Worm (Caenorhabditis elegans) whole organism, young adult: ENCODE data around the gene C50B8.4.

Experiments
- B0019.2 ChIP-seq: fragments of 200-800 bp; sonication (Bioruptor generic); conservative IDR thresholded peaks from 2 replicates; pipeline ENCODE4 v1.3.6; 2022; ENCODE audit warnings: missing genetic modification reagents, missing genetic modification characterization, missing compliant biosample characterization
- B0035.1 ChIP-seq: sonication (generic microtip); optimal IDR thresholded peaks from 2 replicates; lab custom pipeline; 2016; ENCODE audit warnings: missing genetic modification characterization, mild to moderate bottlenecking, missing compliant biosample characterization, missing genotype, missing genetic modification reagents
- B0336.3 ChIP-seq: fragments of 200-800 bp; sonication (Bioruptor generic); IDR thresholded peaks from 2 replicates; pipeline ENCODE4 v1.3.6; 2022; ENCODE audit warnings: missing genetic modification characterization, missing compliant biosample characterization
- C06A6.2 ChIP-seq: fragments of 200-800 bp; sonication (Bioruptor generic); conservative IDR thresholded peaks from 2 replicates; pipeline ENCODE4 v1.3.6; 2022; ENCODE audit warnings: missing genetic modification characterization, missing compliant biosample characterization
- D2030.7 ChIP-seq: fragments of 200-800 bp; sonication (Bioruptor generic); IDR thresholded peaks from 2 replicates; pipeline ENCODE4 v1.3.6; 2022; ENCODE audit warnings: missing genetic modification reagents, missing genetic modification characterization, missing compliant biosample characterization
- F23B12.7 ChIP-seq: sonication (generic microtip); optimal IDR thresholded peaks from 2 replicates; lab custom pipeline; 2017; ENCODE audit warnings: missing genetic modification characterization, mild to moderate bottlenecking, missing compliant biosample characterization, antibody characterized with exemption, moderate library complexity; ENCODE audit not compliant: insufficient read depth
- F39B2.1 ChIP-seq: fragments of 200-800 bp; sonication (Bioruptor generic); IDR thresholded peaks from 2 replicates; pipeline ENCODE4 v1.3.6; 2022; ENCODE audit warnings: missing genetic modification reagents, missing genetic modification characterization, missing compliant biosample characterization
- F55B11.4 ChIP-seq: sonication (generic microtip); optimal IDR thresholded peaks from 2 replicates; lab custom pipeline; 2016; ENCODE audit warnings: missing compliant biosample characterization, missing genetic modification characterization, borderline replicate concordance; ENCODE audit not compliant: insufficient read depth
- F57A8.1 ChIP-seq: fragments of 200-800 bp; sonication (Bioruptor generic); optimal IDR thresholded peaks from 2 replicates; lab custom pipeline; 2018; ENCODE audit warnings: mild to moderate bottlenecking, missing genetic modification characterization, moderate library complexity, missing compliant biosample characterization
- F57C9.4 ChIP-seq: sonication (generic microtip); optimal IDR thresholded peaks from 2 replicates; lab custom pipeline; 2017; ENCODE audit warnings: mild to moderate bottlenecking, missing genetic modification characterization, missing compliant biosample characterization
- K12H6.12 ChIP-seq: fragments of 200-800 bp; sonication (Bioruptor generic); optimal IDR thresholded peaks from 2 replicates; lab custom pipeline; 2018; ENCODE audit warnings: mild to moderate bottlenecking, missing genetic modification characterization, missing compliant biosample characterization
- Y53G8AR.9 ChIP-seq: fragments of 200-800 bp; sonication (Bioruptor generic); conservative IDR thresholded peaks from 2 replicates; pipeline ENCODE4 v1.3.6; 2022; ENCODE audit warnings: missing genetic modification reagents, missing genetic modification characterization, missing compliant biosample characterization
- Y67H2A.10 ChIP-seq: fragments of 200-800 bp; sonication (Bioruptor generic); conservative IDR thresholded peaks from 2 replicates; pipeline ENCODE4 v1.3.6; 2022; ENCODE audit warnings: missing genetic modification reagents, missing genetic modification characterization, missing compliant biosample characterization
- Y79H2A.3 ChIP-seq: fragments of 200-800 bp; sonication (Bioruptor generic); conservative IDR thresholded peaks from 2 replicates; pipeline ENCODE4 v1.3.6; 2022; ENCODE audit warnings: missing genetic modification reagents, missing genetic modification characterization, missing compliant biosample characterization
- Y95B8A.8 ChIP-seq: fragments of 200-800 bp; sonication (Bioruptor generic); IDR thresholded peaks from 2 replicates; pipeline ENCODE4 v1.3.6; 2022; ENCODE audit warnings: missing genetic modification reagents, missing genetic modification characterization, missing compliant biosample characterization
- ama-1 ChIP-seq, 3 experiments: fragments of 150-350 bp in 1 of 3; sonication (generic microtip) in 2 of 3; optimal IDR thresholded peaks; 2 replicates each; lab custom pipeline; 2014 to 2018; ENCODE audit warnings: missing biosample characterization in 2 of 3, missing genetic modification characterization in 2 of 3, missing genetic modification reagents in 2 of 3
- aptf-2 ChIP-seq: fragments of 200-800 bp; sonication (Bioruptor generic); conservative IDR thresholded peaks from 2 replicates; pipeline ENCODE4 v1.3.6; 2022; ENCODE audit warnings: missing genetic modification reagents, missing genetic modification characterization, missing compliant biosample characterization
- attf-6 ChIP-seq: fragments of 200-800 bp; sonication (Bioruptor generic); IDR thresholded peaks from 2 replicates; pipeline ENCODE4 v1.3.6; 2022; ENCODE audit warnings: missing genetic modification reagents, missing genetic modification characterization, missing compliant biosample characterization
- cebp-1 ChIP-seq, 2 experiments: fragments of 200-800 bp in 1 of 2; sonication (Bioruptor generic) in 1 of 2; sonication (generic microtip) in 1 of 2; IDR thresholded peaks in 1 of 2; optimal IDR thresholded peaks in 1 of 2; 2 replicates each; pipeline versions ENCODE4 v1.3.6 to Lab custom; 2017 to 2022; ENCODE audit warnings: missing compliant biosample characterization in 2 of 2, missing genetic modification characterization in 2 of 2, mild to moderate bottlenecking in 1 of 2, missing genetic modification reagents in 1 of 2, moderate library complexity in 1 of 2
- ceh-100 ChIP-seq: fragments of 200-800 bp; sonication (Bioruptor generic); IDR thresholded peaks from 2 replicates; pipeline ENCODE4 v1.3.6; 2022; ENCODE audit warnings: missing genetic modification reagents, missing genetic modification characterization, missing compliant biosample characterization
- ceh-40 ChIP-seq: fragments of 200-800 bp; sonication (Bioruptor generic); IDR thresholded peaks from 2 replicates; pipeline ENCODE4 v1.3.6; 2022; ENCODE audit warnings: missing genetic modification characterization, missing compliant biosample characterization
- ceh-91 ChIP-seq: fragments of 200-800 bp; sonication (Bioruptor generic); IDR thresholded peaks from 2 replicates; pipeline ENCODE4 v1.3.6; 2022; ENCODE audit warnings: missing genetic modification reagents, missing genetic modification characterization, missing compliant biosample characterization
- chd-7 ChIP-seq: sonication (generic microtip); optimal IDR thresholded peaks from 2 replicates; lab custom pipeline; 2016; ENCODE audit warnings: mild to moderate bottlenecking, missing genetic modification characterization, moderate library complexity, missing compliant biosample characterization
- die-1 ChIP-seq: sonication (generic microtip); optimal IDR thresholded peaks from 2 replicates; lab custom pipeline; 2016; ENCODE audit warnings: missing genotype, mild to moderate bottlenecking, missing genetic modification characterization, missing compliant biosample characterization
- dox-1 ChIP-seq: fragments of 200-800 bp; sonication (Bioruptor generic); IDR thresholded peaks from 2 replicates; pipeline ENCODE4 v1.3.6; 2022; ENCODE audit warnings: missing genetic modification reagents, missing genetic modification characterization, missing compliant biosample characterization
- egl-44 ChIP-seq: fragments of 200-800 bp; sonication (Bioruptor generic); IDR thresholded peaks from 2 replicates; pipeline ENCODE4 v1.3.6; 2022; ENCODE audit warnings: missing genetic modification reagents, missing genetic modification characterization, missing compliant biosample characterization
- gei-17 ChIP-seq: fragments of 200-800 bp; sonication (Bioruptor generic); optimal IDR thresholded peaks from 2 replicates; lab custom pipeline; 2018; ENCODE audit warnings: mild to moderate bottlenecking, missing genetic modification characterization, missing compliant biosample characterization
- him-1 ChIP-seq: sonication (generic microtip); optimal IDR thresholded peaks from 2 replicates; lab custom pipeline; 2016; ENCODE audit warnings: missing genotype, missing genetic modification reagents, missing genetic modification characterization, missing compliant biosample characterization
- hlh-12 ChIP-seq: sonication (generic microtip); optimal IDR thresholded peaks from 2 replicates; lab custom pipeline; 2016; ENCODE audit warnings: missing genetic modification characterization, missing compliant biosample characterization
- hmg-20 ChIP-seq: fragments of 200-800 bp; sonication (Bioruptor generic); IDR thresholded peaks from 2 replicates; pipeline ENCODE4 v1.3.6; 2022; ENCODE audit warnings: missing genetic modification reagents, missing genetic modification characterization, missing compliant biosample characterization
- lin-54 ChIP-seq: fragments of 200-800 bp; sonication (Bioruptor generic); optimal IDR thresholded peaks from 2 replicates; lab custom pipeline; 2018; ENCODE audit warnings: mild to moderate bottlenecking, missing genetic modification characterization, missing compliant biosample characterization
- lir-1 ChIP-seq: fragments of 200-800 bp; sonication (Bioruptor generic); conservative IDR thresholded peaks from 2 replicates; pipeline ENCODE4 v1.3.6; 2022; ENCODE audit warnings: missing genetic modification reagents, missing genetic modification characterization, missing compliant biosample characterization
- lsl-1 ChIP-seq: fragments of 200-800 bp; sonication (Bioruptor generic); optimal IDR thresholded peaks from 2 replicates; lab custom pipeline; 2018; ENCODE audit warnings: mild to moderate bottlenecking, missing genetic modification characterization, moderate library complexity, missing compliant biosample characterization
- madf-3 ChIP-seq: fragments of 200-800 bp; sonication (Bioruptor generic); IDR thresholded peaks from 2 replicates; pipeline ENCODE4 v1.3.6; 2022; ENCODE audit warnings: missing genetic modification reagents, missing genetic modification characterization, missing compliant biosample characterization
- mcd-1 ChIP-seq: fragments of 200-800 bp; sonication (Bioruptor generic); IDR thresholded peaks from 2 replicates; pipeline ENCODE4 v1.3.6; 2022; ENCODE audit warnings: missing genetic modification reagents, missing genetic modification characterization, missing compliant biosample characterization
- mes-4 ChIP-seq: sonication (generic microtip); optimal IDR thresholded peaks from 2 replicates; lab custom pipeline; 2016; ENCODE audit warnings: missing genotype, missing genetic modification characterization, missing compliant biosample characterization
- nfya-2 ChIP-seq: fragments of 200-800 bp; sonication (Bioruptor generic); IDR thresholded peaks from 2 replicates; pipeline ENCODE4 v1.3.6; 2022; ENCODE audit warnings: missing genetic modification reagents, missing genetic modification characterization, missing compliant biosample characterization
- nhr-179 ChIP-seq: sonication (generic microtip); optimal IDR thresholded peaks from 2 replicates; lab custom pipeline; 2016; ENCODE audit warnings: mild to moderate bottlenecking, missing genetic modification characterization, missing compliant biosample characterization
- nhr-27 ChIP-seq: fragments of 200-800 bp; sonication (Bioruptor generic); optimal IDR thresholded peaks from 2 replicates; lab custom pipeline; 2018; ENCODE audit warnings: mild to moderate bottlenecking, missing genetic modification characterization, moderate library complexity, missing compliant biosample characterization
- nhr-90 ChIP-seq: sonication (generic microtip); optimal IDR thresholded peaks from 2 replicates; lab custom pipeline; 2016; ENCODE audit warnings: missing genotype, mild to moderate bottlenecking, missing genetic modification characterization, missing compliant biosample characterization
- pbrm-1 ChIP-seq: fragments of 200-800 bp; sonication (Bioruptor generic); IDR thresholded peaks from 2 replicates; pipeline ENCODE4 v1.3.6; 2022; ENCODE audit warnings: missing genetic modification reagents, missing genetic modification characterization, missing compliant biosample characterization
- sdz-38 ChIP-seq: sonication (generic microtip); optimal IDR thresholded peaks from 2 replicates; lab custom pipeline; 2016; ENCODE audit warnings: missing genotype, missing genetic modification characterization, missing compliant biosample characterization
- sea-2 ChIP-seq: fragments of 200-800 bp; sonication (Bioruptor generic); IDR thresholded peaks from 2 replicates; pipeline ENCODE4 v1.3.6; 2022; ENCODE audit warnings: missing genetic modification characterization, missing compliant biosample characterization
- tlf-1 ChIP-seq: fragments of 200-800 bp; sonication (Bioruptor generic); optimal IDR thresholded peaks from 2 replicates; lab custom pipeline; 2018; ENCODE audit warnings: mild to moderate bottlenecking, missing genetic modification characterization, missing compliant biosample characterization
- xnd-1 ChIP-seq: sonication (generic microtip); optimal IDR thresholded peaks from 2 replicates; lab custom pipeline; 2016; ENCODE audit warnings: missing genotype, missing genetic modification reagents, missing genetic modification characterization, missing compliant biosample characterization
- zim-3 ChIP-seq: sonication (generic microtip); optimal IDR thresholded peaks from 2 replicates; lab custom pipeline; 2017; ENCODE audit warnings: mild to moderate bottlenecking, missing genetic modification characterization, moderate library complexity, missing compliant biosample characterization
- ztf-18 ChIP-seq: sonication (generic microtip); optimal IDR thresholded peaks from 2 replicates; lab custom pipeline; 2016; ENCODE audit warnings: missing genotype, mild to moderate bottlenecking, missing genetic modification characterization, missing compliant biosample characterization
- ztf-25 ChIP-seq: fragments of 200-800 bp; sonication (Bioruptor generic); IDR thresholded peaks from 2 replicates; pipeline ENCODE4 v1.3.6; 2022; ENCODE audit warnings: missing genetic modification reagents, missing genetic modification characterization, missing compliant biosample characterization

Gene C50B8.4

DNA sequence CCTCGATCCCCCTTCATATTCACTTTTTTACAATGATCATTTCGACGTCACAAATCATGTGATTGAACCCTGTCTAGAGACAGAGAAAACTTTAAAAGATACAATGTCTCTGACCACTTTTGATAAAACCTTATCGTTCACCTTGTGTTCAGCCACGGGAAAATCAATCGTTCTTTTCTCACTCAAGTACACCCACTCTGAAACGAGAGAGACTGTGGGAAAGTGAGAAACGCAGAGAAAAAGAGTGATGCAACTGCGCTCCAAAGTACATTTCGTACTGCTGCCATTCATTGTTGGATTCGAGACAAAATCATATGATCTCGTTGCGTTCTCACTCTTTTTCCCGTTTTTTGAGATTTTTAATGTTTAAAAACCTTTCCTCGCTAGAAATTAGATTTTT, 6.6 kb upstream of the C50B8.4 start (continued):
- TF ChIP-seq gei-17 (GFP tag; lab: Kevin White, UChicago) (peak; percentile 34), nhr-90 (tag; lab: Kevin White, UChicago) (peak; percentile 56), K12H6.12 (tag; lab: Kevin White, UChicago) (peak; percentile 34), Y53G8AR.9 (peak; percentile 61; the same call in 1 of the 2 replicates), aptf-2 (GFP tag; lab: Robert Waterston, UW) (no peak), ztf-25 (no peak), F23B12.7 (peak; percentile 13), F57C9.4 (no peak), ama-1 (optimal IDR thresholded peaks at IDR 0.05; lab: Kevin White, UChicago) (peak; percentile 18), ama-1 (GFP tag; optimal IDR thresholded peaks at IDR 0.05; lab: Kevin White, UChicago) (no peak), Y67H2A.10 (GFP tag; lab: Robert Waterston, UW) (no peak), B0019.2 (GFP tag; lab: Robert Waterston, UW) (no peak), xnd-1 (tag; lab: Kevin White, UChicago) (no peak), hlh-12 (tag; lab: Kevin White, UChicago) (no peak), B0336.3 (GFP tag; lab: Robert Waterston, UW) (peak; percentile 57), lsl-1 (GFP tag; lab: Kevin White, UChicago) (peak; percentile 29), F55B11.4 (tag; lab: Kevin White, UChicago) (no peak), cebp-1 (GFP tag; IDR thresholded peaks at IDR 0.05; lab: Robert Waterston, UW) (peak; percentile 44; the same call in 1 of the 2 replicates), cebp-1 (tag; optimal IDR thresholded peaks at IDR 0.05; lab: Kevin White, UChicago) (peak; percentile 85), sea-2 (GFP tag; lab: Robert Waterston, UW) (no peak), hmg-20 (GFP tag; lab: Robert Waterston, UW) (no peak), lin-54 (GFP tag; lab: Kevin White, UChicago) (peak; percentile 76), dox-1 (peak; percentile 83), mcd-1 (GFP tag; lab: Robert Waterston, UW) (peak; percentile 96), F39B2.1 (no peak), madf-3 (0 out of 2 replicates have a peak, but pooled peaks have one; percentile 68), mes-4 (no peak), ceh-40 (no peak), F57A8.1 (GFP tag; lab: Kevin White, UChicago) (no peak), sdz-38 (no peak), nhr-27 (tag; lab: Kevin White, UChicago) (no peak), attf-6 (GFP tag; lab: Robert Waterston, UW) (no peak), tlf-1 (GFP tag; lab: Kevin White, UChicago) (peak; percentile 63), D2030.7 (GFP tag; lab: Robert Waterston, UW) (no peak), Y95B8A.8 (peak; percentile 38; the same call in 1 of the 2 replicates), B0035.1 (tag; lab: Kevin White, UChicago) (no peak), egl-44 (peak; percentile 85), Y79H2A.3 (GFP tag; lab: Robert Waterston, UW) (no peak), nhr-179 (no peak), nfya-2 (GFP tag; lab: Robert Waterston, UW) (no peak), ceh-91 (GFP tag; lab: Robert Waterston, UW) (no peak), chd-7 (tag; lab: Kevin White, UChicago) (peak; percentile 81), pbrm-1 (GFP tag; lab: Robert Waterston, UW) (peak; percentile 75), him-1 (tag; lab: Kevin White, UChicago) (no peak), ceh-100 (0 out of 2 replicates have a peak, but pooled peaks have one; percentile 22), C06A6.2 (GFP tag; lab: Robert Waterston, UW) (peak; percentile 81), die-1 (tag; lab: Kevin White, UChicago) (no peak), ztf-18 (tag; lab: Kevin White, UChicago) (peak; percentile 56), zim-3 (tag; lab: Kevin White, UChicago) (no peak), lir-1 (GFP tag; lab: Robert Waterston, UW) (peak; percentile 57; the same call in 1 of the 2 replicates)
